Worm (Caenorhabditis elegans) whole organism, L4/young adult: ENCODE measurements around the gene W08G11.5.

Experiments
- W03F9.2 ChIP-seq: fragments of 150-350 bp; optimal IDR thresholded peaks from 2 replicates; lab custom pipeline; 2014; ENCODE audit warnings: missing biosample characterization, missing genetic modification characterization
- him-1 ChIP-seq: sonication (generic microtip); optimal IDR thresholded peaks from 2 replicates; lab custom pipeline; 2016; ENCODE audit warnings: missing genotype, missing genetic modification reagents, missing genetic modification characterization, missing compliant biosample characterization

ce11 chrV:16315004-16315403, 31.3 kb downstream of the W08G11.5 start, which contains the start of gene str-214:
- no peak for TF ChIP-seq him-1 (tag; lab: Kevin White, UChicago)
- no peak for TF ChIP-seq W03F9.2 (tag; lab: Kevin White, UChicago)
